Fruit fly (Drosophila melanogaster) whole organism, embryonic: ENCODE measurements around the gene Tmc.

Experiments
- BEAF-32 ChIP-seq: fragments of 200-800 bp; sonication (Bioruptor generic); optimal IDR thresholded peaks from 3 replicates; lab custom pipeline; 2017; ENCODE audit warnings: missing biosample characterization, missing genetic modification characterization, mild to moderate bottlenecking, moderate library complexity, missing genetic modification reagents
- CG10147 ChIP-seq: fragments of 200-800 bp; sonication (Bioruptor generic); optimal IDR thresholded peaks from 2 replicates; lab custom pipeline; 2019; ENCODE audit warnings: missing biosample characterization, mild to moderate bottlenecking, missing genetic modification characterization, moderate library complexity
- CG10431 ChIP-seq: fragments of 200-800 bp; sonication (Bioruptor generic); optimal IDR thresholded peaks from 3 replicates; lab custom pipeline; 2018; ENCODE audit warnings: missing biosample characterization, mild to moderate bottlenecking, missing genetic modification characterization
- CG1233 ChIP-seq: fragments of 200-800 bp; sonication (Bioruptor generic); optimal IDR thresholded peaks from 4 replicates; lab custom pipeline; 2018; ENCODE audit warnings: missing biosample characterization, mild to moderate bottlenecking, missing genetic modification characterization
- CG14050 ChIP-seq: fragments of 200-800 bp; sonication (Bioruptor generic); IDR thresholded peaks from 3 replicates; pipeline ENCODE4 v1.3.6; 2022; ENCODE audit warnings: missing biosample characterization, missing genetic modification characterization
- CG1602 ChIP-seq: fragments of 200-800 bp; sonication (Bioruptor generic); optimal IDR thresholded peaks from 3 replicates; lab custom pipeline; 2016; ENCODE audit warnings: missing biosample characterization, missing genetic modification characterization
- CG1603 ChIP-seq: fragments of 200-800 bp; sonication (Bioruptor generic); optimal IDR thresholded peaks from 2 replicates; lab custom pipeline; 2019; ENCODE audit warnings: missing biosample characterization, mild to moderate bottlenecking, missing genetic modification characterization, moderate library complexity
- CG1792 ChIP-seq: fragments of 200-800 bp; sonication (Bioruptor generic); optimal IDR thresholded peaks from 2 replicates; lab custom pipeline; 2016; ENCODE audit warnings: missing biosample characterization, missing genetic modification characterization
- CG18011 ChIP-seq: fragments of 200-800 bp; sonication (Bioruptor generic); optimal IDR thresholded peaks from 2 replicates; lab custom pipeline; 2017; ENCODE audit warnings: missing biosample characterization, missing genetic modification characterization, mild to moderate bottlenecking, moderate library complexity, missing genotype
- CG18764 ChIP-seq: fragments of 200-800 bp; sonication (Bioruptor generic); optimal IDR thresholded peaks from 3 replicates; lab custom pipeline; 2016; ENCODE audit warnings: missing biosample characterization, missing genetic modification characterization
- CG2120 ChIP-seq: fragments of 200-800 bp; sonication (Bioruptor generic); optimal IDR thresholded peaks from 3 replicates; lab custom pipeline; 2016; ENCODE audit warnings: missing biosample characterization, missing genetic modification characterization
- CG2199 ChIP-seq: fragments of 200-800 bp; sonication (Bioruptor generic); IDR thresholded peaks from 3 replicates; pipeline ENCODE4 v1.3.6; 2022; ENCODE audit warnings: missing biosample characterization, missing genetic modification characterization
- CG2202 ChIP-seq: fragments of 200-800 bp; sonication (Bioruptor generic); optimal IDR thresholded peaks from 2 replicates; lab custom pipeline; 2018; ENCODE audit warnings: missing biosample characterization, mild to moderate bottlenecking, missing genetic modification characterization
- CG31388 ChIP-seq: fragments of 200-800 bp; sonication (Bioruptor generic); optimal IDR thresholded peaks from 2 replicates; lab custom pipeline; 2016; ENCODE audit warnings: missing biosample characterization, missing genetic modification characterization
- CG32767 ChIP-seq: fragments of 200-800 bp; sonication (Bioruptor generic); IDR thresholded peaks from 2 replicates; pipeline ENCODE4 v1.3.6; 2022; ENCODE audit warnings: missing biosample characterization, missing genetic modification characterization
- CG3407 ChIP-seq: fragments of 200-800 bp; sonication (Bioruptor generic); optimal IDR thresholded peaks from 2 replicates; lab custom pipeline; 2018; ENCODE audit warnings: missing biosample characterization, mild to moderate bottlenecking, missing genetic modification characterization
- CG34376 ChIP-seq: fragments of 200-800 bp; sonication (Bioruptor generic); optimal IDR thresholded peaks from 2 replicates; lab custom pipeline; 2018; ENCODE audit warnings: missing biosample characterization, mild to moderate bottlenecking, missing genetic modification characterization
- CG3847 ChIP-seq: fragments of 200-800 bp; sonication (Bioruptor generic); IDR thresholded peaks from 2 replicates; pipeline ENCODE4 v1.3.6; 2022; ENCODE audit warnings: missing biosample characterization, missing genetic modification characterization
- CG4617 ChIP-seq: fragments of 200-800 bp; sonication (Bioruptor generic); optimal IDR thresholded peaks from 3 replicates; lab custom pipeline; 2016; ENCODE audit warnings: missing biosample characterization, missing genetic modification characterization, borderline replicate concordance
- CG6175 ChIP-seq: fragments of 200-800 bp; sonication (Bioruptor generic); IDR thresholded peaks from 3 replicates; pipeline ENCODE4 v1.3.6; 2022; ENCODE audit warnings: missing biosample characterization, missing genetic modification characterization
- CG6272 ChIP-seq: fragments of 200-800 bp; sonication (Bioruptor generic); IDR thresholded peaks from 2 replicates; pipeline ENCODE4 v1.3.6; 2022; ENCODE audit warnings: missing biosample characterization, missing genetic modification characterization
- CG9437 ChIP-seq: fragments of 200-800 bp; sonication (Bioruptor generic); optimal IDR thresholded peaks from 2 replicates; lab custom pipeline; 2018; ENCODE audit warnings: missing biosample characterization, mild to moderate bottlenecking, missing genetic modification characterization
- Ets97D ChIP-seq: fragments of 200-800 bp; sonication (Bioruptor generic); optimal IDR thresholded peaks from 3 replicates; lab custom pipeline; 2016; ENCODE audit warnings: missing biosample characterization, missing genetic modification characterization
- HHEX ChIP-seq: fragments of 200-800 bp; sonication (Bioruptor generic); optimal IDR thresholded peaks from 3 replicates; lab custom pipeline; 2017; ENCODE audit warnings: missing biosample characterization, mild to moderate bottlenecking, missing genetic modification characterization, missing genetic modification reagents
- HLH4C ChIP-seq: fragments of 200-800 bp; sonication (Bioruptor generic); IDR thresholded peaks from 3 replicates; pipeline ENCODE4 v1.3.6; 2022; ENCODE audit warnings: missing biosample characterization, missing genetic modification characterization; ENCODE audit not compliant: partially characterized antibody
- HmgD ChIP-seq: fragments of 200-800 bp; sonication (Bioruptor generic); optimal IDR thresholded peaks from 3 replicates; lab custom pipeline; 2016; ENCODE audit warnings: missing biosample characterization, missing genetic modification characterization
- Hr3 ChIP-seq: fragments of 200-800 bp; sonication (Bioruptor generic); optimal IDR thresholded peaks from 3 replicates; lab custom pipeline; 2016; ENCODE audit warnings: missing biosample characterization, missing genetic modification characterization
- Lim3 ChIP-seq: fragments of 200-800 bp; sonication (Bioruptor generic); IDR thresholded peaks from 2 replicates; pipeline ENCODE4 v1.3.6; 2022; ENCODE audit warnings: missing biosample characterization, missing genetic modification characterization
- Oaz ChIP-seq: fragments of 200-800 bp; sonication (Bioruptor generic); IDR thresholded peaks from 2 replicates; pipeline ENCODE4 v1.3.6; 2022; ENCODE audit warnings: missing biosample characterization, missing genetic modification characterization
- Side ChIP-seq: fragments of 200-800 bp; sonication (Bioruptor generic); optimal IDR thresholded peaks from 2 replicates; lab custom pipeline; 2016; ENCODE audit warnings: missing biosample characterization, missing genetic modification characterization
- Xrp1 ChIP-seq: fragments of 200-800 bp; sonication (Bioruptor generic); IDR thresholded peaks from 2 replicates; pipeline ENCODE4 v1.3.6; 2022; ENCODE audit warnings: missing biosample characterization, missing genetic modification characterization
- YL-1 ChIP-seq: fragments of 200-800 bp; sonication (Bioruptor generic); optimal IDR thresholded peaks from 3 replicates; lab custom pipeline; 2017; ENCODE audit warnings: missing biosample characterization, mild to moderate bottlenecking, missing genetic modification characterization
- aop ChIP-seq: fragments of 200-800 bp; sonication (Bioruptor generic); IDR thresholded peaks from 2 replicates; pipeline ENCODE4 v1.3.6; 2022; ENCODE audit warnings: missing biosample characterization, missing genetic modification characterization
- bbx ChIP-seq: fragments of 200-800 bp; sonication (Bioruptor generic); IDR thresholded peaks from 2 replicates; pipeline ENCODE4 v1.3.6; 2022; ENCODE audit warnings: missing biosample characterization, missing genetic modification characterization; ENCODE audit not compliant: partially characterized antibody
- bcd ChIP-seq: fragments of 200-800 bp; sonication (Bioruptor generic); optimal IDR thresholded peaks from 2 replicates; lab custom pipeline; 2017; ENCODE audit warnings: missing biosample characterization, mild to moderate bottlenecking, missing genetic modification characterization
- cato ChIP-seq: fragments of 200-800 bp; sonication (Bioruptor generic); optimal IDR thresholded peaks from 2 replicates; lab custom pipeline; 2016; ENCODE audit warnings: missing biosample characterization, missing genetic modification characterization, borderline replicate concordance
- chm ChIP-seq: fragments of 200-800 bp; sonication (Bioruptor generic); IDR thresholded peaks from 2 replicates; pipeline ENCODE4 v1.3.6; 2022; ENCODE audit warnings: missing biosample characterization, missing genetic modification characterization
- fd102C ChIP-seq: fragments of 200-800 bp; sonication (Bioruptor generic); optimal IDR thresholded peaks from 2 replicates; lab custom pipeline; 2018; ENCODE audit warnings: missing biosample characterization, mild to moderate bottlenecking, missing genetic modification characterization, moderate library complexity
- fd96Cb ChIP-seq: fragments of 200-800 bp; sonication (Bioruptor generic); optimal IDR thresholded peaks from 2 replicates; lab custom pipeline; 2018; ENCODE audit warnings: missing biosample characterization, mild to moderate bottlenecking, missing genetic modification characterization, moderate library complexity
- hth ChIP-seq: fragments of >200 bp; optimal IDR thresholded peaks from 2 replicates; lab custom pipeline; 2017; ENCODE audit warnings: inconsistent platforms
- ken ChIP-seq: fragments of 200-800 bp; sonication (Bioruptor generic); IDR thresholded peaks from 3 replicates; pipeline ENCODE4 v1.3.6; 2022; ENCODE audit warnings: missing biosample characterization, missing genetic modification characterization
- lbe ChIP-seq: fragments of 200-800 bp; sonication (Bioruptor generic); optimal IDR thresholded peaks from 2 replicates; lab custom pipeline; 2016; ENCODE audit warnings: missing biosample characterization, mild to moderate bottlenecking, missing genetic modification characterization
- oc ChIP-seq: fragments of 200-800 bp; sonication (Bioruptor generic); optimal IDR thresholded peaks from 2 replicates; lab custom pipeline; 2018; ENCODE audit warnings: missing biosample characterization, mild to moderate bottlenecking, missing genetic modification characterization, moderate library complexity
- p53 ChIP-seq: fragments of 200-800 bp; sonication (Bioruptor generic); optimal IDR thresholded peaks from 2 replicates; lab custom pipeline; 2016; ENCODE audit warnings: missing biosample characterization, missing genetic modification characterization
- pfk ChIP-seq: fragments of 200-800 bp; sonication (Bioruptor generic); optimal IDR thresholded peaks from 2 replicates; lab custom pipeline; 2018; ENCODE audit warnings: missing biosample characterization, mild to moderate bottlenecking, missing genetic modification characterization, moderate library complexity
- scrt ChIP-seq: fragments of 200-800 bp; sonication (Bioruptor generic); optimal IDR thresholded peaks from 2 replicates; lab custom pipeline; 2018; ENCODE audit warnings: missing biosample characterization, mild to moderate bottlenecking, missing genetic modification characterization, moderate library complexity
- sim ChIP-seq: fragments of 200-800 bp; sonication (Bioruptor generic); IDR thresholded peaks from 2 replicates; pipeline ENCODE4 v1.3.6; 2022; ENCODE audit warnings: missing biosample characterization, missing genetic modification characterization
- sr ChIP-seq: fragments of 200-800 bp; sonication (Bioruptor generic); IDR thresholded peaks from 3 replicates; pipeline ENCODE4 v1.3.6; 2022; ENCODE audit warnings: missing biosample characterization, missing genetic modification characterization
- stc ChIP-seq: fragments of 200-800 bp; sonication (Bioruptor generic); IDR thresholded peaks from 2 replicates; pipeline ENCODE4 v1.3.6; 2022; ENCODE audit warnings: missing biosample characterization, missing genetic modification characterization
- wek ChIP-seq: fragments of 200-800 bp; sonication (Bioruptor generic); optimal IDR thresholded peaks from 3 replicates; lab custom pipeline; 2018; ENCODE audit warnings: missing biosample characterization, mild to moderate bottlenecking, missing genetic modification characterization, moderate library complexity

Tmc gene

dm6 chr3L:9614589-9615442, 17.3 kb downstream of the Tmc start, which contains the start of gene LanB2:
Gene LanB2 (plus strand): TSS chr3L:9614914.
- TF ChIP-seq CG3847 (GFP tag; lab: Robert Waterston, UW) (no peak), CG2120 (no peak), CG2199 (GFP tag; lab: Robert Waterston, UW) (peak; percentile 52; the same call in 1 of the 3 replicates), stc (GFP tag; lab: Robert Waterston, UW) (no peak), CG1792 (GFP tag; lab: Kevin White, UChicago) (no peak), chm (0 out of 2 replicates have a peak, but pooled peaks have one; percentile 44), CG14050 (GFP tag; lab: Robert Waterston, UW) (no peak), Oaz (GFP tag; lab: Robert Waterston, UW) (no peak), CG3407 (GFP tag; lab: Kevin White, UChicago) (no peak), CG10147 (GFP tag; lab: Kevin White, UChicago) (no peak), HHEX (GFP tag; lab: Kevin White, UChicago) (no peak), fd102C (GFP tag; lab: Kevin White, UChicago) (peak; percentile 14), CG1233 (GFP tag; lab: Kevin White, UChicago) (no peak), oc (tag; lab: Kevin White, UChicago) (no peak), CG31388 (GFP tag; lab: Kevin White, UChicago) (no peak), ken (GFP tag; lab: Robert Waterston, UW) (no peak), sim (GFP tag; lab: Robert Waterston, UW) (0 out of 2 replicates have a peak, but pooled peaks have one; percentile 15), wek (GFP tag; lab: Kevin White, UChicago) (peak; percentile 21), Lim3 (GFP tag; lab: Robert Waterston, UW) (no peak), bcd (GFP tag; lab: Kevin White, UChicago) (no peak), CG9437 (GFP tag; lab: Kevin White, UChicago) (no peak), aop (no peak), CG1603 (tag; lab: Kevin White, UChicago) (no peak), HLH4C (GFP tag; lab: Robert Waterston, UW) (peak; percentile 25; the same call in 1 of the 3 replicates), Ets97D (GFP tag; lab: Kevin White, UChicago) (no peak), BEAF-32 (GFP tag; lab: Kevin White, UChicago) (no peak), HmgD (GFP tag; lab: Kevin White, UChicago) (no peak), hth (lab: Kevin White, UChicago) (no peak), lbe (GFP tag; lab: Kevin White, UChicago) (no peak), CG4617 (GFP tag; lab: Kevin White, UChicago) (no peak), Xrp1 (no peak), CG10431 (GFP tag; lab: Kevin White, UChicago) (no peak), CG18011 (GFP tag; lab: Kevin White, UChicago) (no peak), p53 (GFP tag; lab: Kevin White, UChicago) (no peak), sr (GFP tag; lab: Robert Waterston, UW) (no peak), YL-1 (GFP tag; lab: Kevin White, UChicago) (no peak), CG1602 (GFP tag; lab: Kevin White, UChicago) (no peak), fd96Cb (tag; lab: Kevin White, UChicago) (no peak), Side (GFP tag; lab: Kevin White, UChicago) (no peak), cato (no peak), scrt (GFP tag; lab: Kevin White, UChicago) (no peak), CG32767 (0 out of 2 replicates have a peak, but pooled peaks have one; percentile 48), CG2202 (tag; lab: Kevin White, UChicago) (no peak), bbx (peak; percentile 57; the same call in 1 of the 2 replicates), CG34376 (peak; percentile 63), CG6272 (no peak), CG6175 (GFP tag; lab: Robert Waterston, UW) (no peak), pfk (GFP tag; lab: Kevin White, UChicago) (no peak), CG18764 (no peak), Hr3 (GFP tag; lab: Kevin White, UChicago) (no peak)
